Fruit fly (Drosophila melanogaster) whole organism, embryonic: ENCODE results near the gene Pkg21D.
A peak's percentile ranks its signal among the peaks of the same experiment; 100 is the strongest.

Source experiments
- CG10267 ChIP-seq: fragments of 200-800 bp; sonication (Bioruptor generic); optimal IDR thresholded peaks from 2 replicates; lab custom pipeline; 2018; ENCODE audit warnings: missing biosample characterization, mild to moderate bottlenecking, missing genetic modification characterization, moderate library complexity
- CG10959 ChIP-seq: fragments of 200-800 bp; sonication (Bioruptor generic); IDR thresholded peaks from 2 replicates; pipeline ENCODE4 v1.3.6; 2022; ENCODE audit warnings: missing biosample characterization, missing genetic modification characterization
- CG12744 ChIP-seq: fragments of 200-800 bp; sonication (Bioruptor generic); optimal IDR thresholded peaks from 2 replicates; lab custom pipeline; 2016; ENCODE audit warnings: missing biosample characterization, missing genetic modification characterization
- CG1832 ChIP-seq: fragments of 200-800 bp; sonication (Bioruptor generic); optimal IDR thresholded peaks from 2 replicates; lab custom pipeline; 2017; ENCODE audit warnings: missing biosample characterization, mild to moderate bottlenecking, missing genetic modification characterization, inconsistent platforms
- CG2129 ChIP-seq: fragments of 200-800 bp; sonication (Bioruptor generic); IDR thresholded peaks from 2 replicates; pipeline ENCODE4 v1.3.6; 2022; ENCODE audit warnings: missing biosample characterization, missing genetic modification characterization; ENCODE audit not compliant: partially characterized antibody
- CG2199 ChIP-seq: fragments of 200-800 bp; sonication (Bioruptor generic); IDR thresholded peaks from 3 replicates; pipeline ENCODE4 v1.3.6; 2022; ENCODE audit warnings: missing biosample characterization, missing genetic modification characterization
- CG2202 ChIP-seq: fragments of 200-800 bp; sonication (Bioruptor generic); optimal IDR thresholded peaks from 2 replicates; lab custom pipeline; 2018; ENCODE audit warnings: missing biosample characterization, mild to moderate bottlenecking, missing genetic modification characterization
- CG2712 ChIP-seq: fragments of 200-800 bp; optimal IDR thresholded peaks from 3 replicates; lab custom pipeline; 2019; ENCODE audit warnings: missing biosample characterization, mild to moderate bottlenecking, missing genetic modification characterization, moderate library complexity
- CG32767 ChIP-seq: fragments of 200-800 bp; sonication (Bioruptor generic); IDR thresholded peaks from 2 replicates; pipeline ENCODE4 v1.3.6; 2022; ENCODE audit warnings: missing biosample characterization, missing genetic modification characterization
- CG3281 ChIP-seq: fragments of 200-800 bp; sonication (Bioruptor generic); optimal IDR thresholded peaks from 3 replicates; lab custom pipeline; 2017; ENCODE audit warnings: missing biosample characterization, mild to moderate bottlenecking, missing genetic modification characterization
- CG34224 ChIP-seq: fragments of 200-800 bp; sonication (Bioruptor generic); IDR thresholded peaks from 3 replicates; pipeline ENCODE4 v1.3.6; 2022; ENCODE audit warnings: missing biosample characterization, missing genetic modification characterization; ENCODE audit not compliant: partially characterized antibody
- CG42726 ChIP-seq: fragments of 200-800 bp; sonication (Bioruptor generic); IDR thresholded peaks from 2 replicates; pipeline ENCODE4 v1.3.6; 2022; ENCODE audit warnings: missing biosample characterization, missing genetic modification characterization; ENCODE audit not compliant: partially characterized antibody
- CG4424 ChIP-seq: fragments of 200-800 bp; sonication (Bioruptor generic); optimal IDR thresholded peaks from 3 replicates; lab custom pipeline; 2016; ENCODE audit warnings: missing biosample characterization, missing genetic modification characterization
- CG6254 ChIP-seq: fragments of 200-800 bp; sonication (Bioruptor generic); optimal IDR thresholded peaks from 3 replicates; lab custom pipeline; 2017; ENCODE audit warnings: mild to moderate bottlenecking, missing biosample characterization, missing genetic modification reagents, missing genetic modification characterization
- CG6689 ChIP-seq: fragments of 200-800 bp; sonication (Bioruptor generic); IDR thresholded peaks from 2 replicates; pipeline ENCODE4 v1.3.6; 2022; ENCODE audit warnings: missing biosample characterization, missing genetic modification characterization
- CG8388 ChIP-seq: fragments of 200-800 bp; sonication (Bioruptor generic); optimal IDR thresholded peaks from 2 replicates; lab custom pipeline; 2019; ENCODE audit warnings: missing biosample characterization, mild to moderate bottlenecking, missing genetic modification characterization, moderate library complexity
- CG8765 ChIP-seq: fragments of 200-800 bp; sonication (Bioruptor generic); IDR thresholded peaks from 2 replicates; pipeline ENCODE4 v1.3.6; 2022; ENCODE audit warnings: missing biosample characterization, missing genetic modification characterization
- CG8924 ChIP-seq: fragments of 200-800 bp; optimal IDR thresholded peaks from 3 replicates; lab custom pipeline; 2019; ENCODE audit warnings: missing biosample characterization, mild to moderate bottlenecking, missing genetic modification characterization, moderate library complexity
- Deaf1 ChIP-seq: fragments of 200-800 bp; optimal IDR thresholded peaks from 3 replicates; lab custom pipeline; 2019; ENCODE audit warnings: missing biosample characterization, mild to moderate bottlenecking, missing genetic modification characterization, moderate library complexity
- Dek ChIP-seq: fragments of 200-800 bp; sonication (Bioruptor generic); optimal IDR thresholded peaks from 3 replicates; lab custom pipeline; 2019; ENCODE audit warnings: missing biosample characterization, mild to moderate bottlenecking, missing genetic modification characterization, moderate library complexity
- H2.0 ChIP-seq: fragments of 200-800 bp; sonication (Bioruptor generic); IDR thresholded peaks from 2 replicates; pipeline ENCODE4 v1.3.6; 2022; ENCODE audit warnings: missing biosample characterization, missing genetic modification characterization
- HLH54F ChIP-seq: fragments of 200-800 bp; sonication (Bioruptor generic); optimal IDR thresholded peaks from 3 replicates; lab custom pipeline; 2016; ENCODE audit warnings: missing biosample characterization, missing genetic modification characterization
- HLHmδ ChIP-seq: fragments of 200-800 bp; sonication (Bioruptor generic); optimal IDR thresholded peaks from 2 replicates; lab custom pipeline; 2018; ENCODE audit warnings: missing biosample characterization, mild to moderate bottlenecking, missing genetic modification characterization, moderate library complexity
- Hr51 ChIP-seq, 2 experiments: fragments of 200-800 bp; sonication (Bioruptor generic); optimal IDR thresholded peaks; 2 replicates in 1 of 2; 3 replicates in 1 of 2; lab custom pipeline; 2016 to 2018; ENCODE audit warnings: missing biosample characterization in 2 of 2, missing genetic modification characterization in 2 of 2, mild to moderate bottlenecking in 1 of 2, moderate library complexity in 1 of 2
- Lim3 ChIP-seq: fragments of 200-800 bp; sonication (Bioruptor generic); IDR thresholded peaks from 2 replicates; pipeline ENCODE4 v1.3.6; 2022; ENCODE audit warnings: missing biosample characterization, missing genetic modification characterization
- Med ChIP-seq: fragments of 200-800 bp; sonication (Bioruptor generic); peaks from one replicate; lab custom pipeline; 2016; ENCODE audit warnings: missing biosample characterization, missing genetic modification characterization, mild to moderate bottlenecking, inconsistent platforms, moderate library complexity
- Meics ChIP-seq: fragments of 200-800 bp; sonication (Bioruptor generic); optimal IDR thresholded peaks from 2 replicates; lab custom pipeline; 2017; ENCODE audit warnings: missing biosample characterization, mild to moderate bottlenecking, missing genetic modification characterization
- NC2β ChIP-seq: fragments of 200-800 bp; sonication (Bioruptor generic); optimal IDR thresholded peaks from 2 replicates; lab custom pipeline; 2016; ENCODE audit warnings: missing biosample characterization, missing genetic modification characterization
- NFAT ChIP-seq: fragments of 200-800 bp; sonication (Bioruptor generic); IDR thresholded peaks from 2 replicates; pipeline ENCODE4 v1.3.6; 2022; ENCODE audit warnings: missing biosample characterization, missing genetic modification characterization
- Taf1 ChIP-seq: fragments of 200-800 bp; sonication (Bioruptor generic); IDR thresholded peaks from 2 replicates; pipeline ENCODE4 v1.3.6; 2022; ENCODE audit warnings: missing biosample characterization, missing genetic modification characterization
- Trl ChIP-seq, 3 experiments: fragments of >200 bp in 2 of 3; fragments of 200-800 bp in 1 of 3; sonication (Bioruptor generic) in 1 of 3; optimal IDR thresholded peaks; 2 replicates in 1 of 3; 3 replicates in 2 of 3; lab custom pipeline; 2016 to 2017; ENCODE audit warnings: missing biosample characterization in 1 of 3, missing genetic modification characterization in 1 of 3
- chinmo ChIP-seq: fragments of 200-800 bp; sonication (Bioruptor generic); IDR thresholded peaks from 4 replicates; pipeline ENCODE4 v1.3.6; 2022; ENCODE audit warnings: missing biosample characterization, missing genetic modification characterization; ENCODE audit not compliant: partially characterized antibody
- chn ChIP-seq: fragments of 200-800 bp; sonication (Bioruptor generic); optimal IDR thresholded peaks from 2 replicates; lab custom pipeline; 2016; ENCODE audit warnings: missing biosample characterization, missing genetic modification characterization
- ewg ChIP-seq: fragments of 200-800 bp; sonication (Bioruptor generic); optimal IDR thresholded peaks from 3 replicates; lab custom pipeline; 2017; ENCODE audit warnings: mild to moderate bottlenecking, missing biosample characterization, missing genetic modification reagents, missing genetic modification characterization
- hbn ChIP-seq: fragments of 200-800 bp; sonication (Bioruptor generic); IDR thresholded peaks from 2 replicates; pipeline ENCODE4 v1.3.6; 2022; ENCODE audit warnings: missing biosample characterization, missing genetic modification characterization; ENCODE audit not compliant: partially characterized antibody
- kay ChIP-seq: fragments of 200-800 bp; sonication (Bioruptor generic); optimal IDR thresholded peaks from 2 replicates; lab custom pipeline; 2016; ENCODE audit warnings: missing biosample characterization, missing genetic modification characterization
- ken ChIP-seq: fragments of 200-800 bp; sonication (Bioruptor generic); IDR thresholded peaks from 3 replicates; pipeline ENCODE4 v1.3.6; 2022; ENCODE audit warnings: missing biosample characterization, missing genetic modification characterization
- org-1 ChIP-seq: fragments of 200-800 bp; sonication (Bioruptor generic); optimal IDR thresholded peaks from 2 replicates; lab custom pipeline; 2017; ENCODE audit warnings: missing biosample characterization, missing genetic modification characterization
- pros ChIP-seq: fragments of 200-800 bp; sonication (Bioruptor generic); optimal IDR thresholded peaks from 3 replicates; lab custom pipeline; 2019; ENCODE audit warnings: missing biosample characterization, mild to moderate bottlenecking, missing genetic modification characterization, moderate library complexity
- sens ChIP-seq: fragments of 200-800 bp; sonication (Bioruptor generic); peaks from one replicate; lab custom pipeline; 2016; ENCODE audit warnings: missing biosample characterization, missing genetic modification characterization
- seq ChIP-seq: fragments of 200-800 bp; sonication (Bioruptor generic); IDR thresholded peaks from 2 replicates; pipeline ENCODE4 v1.3.6; 2022; ENCODE audit warnings: missing biosample characterization, missing genetic modification characterization
- shn ChIP-seq: fragments of 200-800 bp; sonication (Bioruptor generic); optimal IDR thresholded peaks from 3 replicates; lab custom pipeline; 2016; ENCODE audit warnings: missing biosample characterization, missing genetic modification characterization
- stc ChIP-seq: fragments of 200-800 bp; sonication (Bioruptor generic); IDR thresholded peaks from 2 replicates; pipeline ENCODE4 v1.3.6; 2022; ENCODE audit warnings: missing biosample characterization, missing genetic modification characterization
- sug ChIP-seq: fragments of 200-800 bp; optimal IDR thresholded peaks from 2 replicates; lab custom pipeline; 2019; ENCODE audit warnings: missing biosample characterization, mild to moderate bottlenecking, missing genetic modification characterization, moderate library complexity
- toy ChIP-seq: fragments of 200-800 bp; sonication (Bioruptor generic); IDR thresholded peaks from 2 replicates; pipeline ENCODE4 v1.3.6; 2022; ENCODE audit warnings: missing biosample characterization, missing genetic modification characterization
- twi ChIP-seq: fragments of 200-800 bp; optimal IDR thresholded peaks from 2 replicates; lab custom pipeline; 2019; ENCODE audit warnings: missing biosample characterization, mild to moderate bottlenecking, missing genetic modification characterization, moderate library complexity
- yki ChIP-seq: fragments of >200 bp; optimal IDR thresholded peaks from 3 replicates; lab custom pipeline; 2018
- zf30C ChIP-seq: fragments of 200-800 bp; sonication (Bioruptor generic); optimal IDR thresholded peaks from 3 replicates; lab custom pipeline; 2018; ENCODE audit warnings: missing biosample characterization, mild to moderate bottlenecking, missing genetic modification characterization
- zfh2 ChIP-seq: fragments of 200-800 bp; sonication (Bioruptor generic); optimal IDR thresholded peaks from 2 replicates; lab custom pipeline; 2016; ENCODE audit warnings: missing biosample characterization, missing genetic modification characterization

Gene Pkg21D

DNA sequence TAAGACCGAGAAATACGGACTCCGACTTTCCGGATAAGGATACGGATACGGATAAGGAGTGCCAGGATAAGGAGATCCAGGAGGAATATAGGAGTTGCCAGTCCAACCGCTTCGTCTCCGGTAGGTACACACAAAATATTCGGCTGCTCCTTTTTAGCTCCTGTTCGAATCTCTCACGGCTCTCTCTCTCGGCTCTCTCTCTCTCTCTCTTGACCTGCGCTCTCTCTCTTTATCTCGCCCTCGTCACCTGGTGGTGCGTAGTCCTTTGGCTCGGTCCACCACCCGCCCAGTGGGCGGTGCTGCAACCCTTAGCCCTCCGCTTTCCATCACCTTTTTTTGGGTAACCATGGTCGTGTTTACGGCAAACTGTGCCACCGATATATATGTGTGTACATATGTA, 35.8 kb upstream of the Pkg21D start:
- TF ChIP-seq sens (GFP tag; lab: Kevin White, UChicago) (peak; percentile 79), chn (peak; percentile 28), pros (GFP tag; lab: Kevin White, UChicago) (peak; percentile 78), Trl (optimal IDR thresholded peaks at IDR 0.05; lab: Kevin White, UChicago) (peak; percentile 91 to 97), Trl (GFP tag; optimal IDR thresholded peaks at IDR 0.05; lab: Kevin White, UChicago) (peak; percentile 18), Deaf1 (peak; percentile 4), yki (lab: Kevin White, UChicago) (peak; percentile 94), Med (peak; percentile 6), seq (peak; percentile 71), ewg (GFP tag; lab: Kevin White, UChicago) (peak; percentile 72), NC2β (GFP tag; lab: Kevin White, UChicago) (no peak), CG2199 (GFP tag; lab: Robert Waterston, UW) (0 out of 3 replicates have a peak, but pooled peaks have one; percentile 70), CG32767 (GFP tag; lab: Robert Waterston, UW) (peak; percentile 59; the same call in 1 of the 2 replicates), zf30C (GFP tag; lab: Kevin White, UChicago) (peak; percentile 80), CG4424 (GFP tag; lab: Kevin White, UChicago) (no peak), CG34224 (no peak), CG8388 (GFP tag; lab: Kevin White, UChicago) (no peak), CG1832 (GFP tag; lab: Kevin White, UChicago) (peak; percentile 18), chinmo (GFP tag; lab: Robert Waterston, UW) (no peak)

DNA sequence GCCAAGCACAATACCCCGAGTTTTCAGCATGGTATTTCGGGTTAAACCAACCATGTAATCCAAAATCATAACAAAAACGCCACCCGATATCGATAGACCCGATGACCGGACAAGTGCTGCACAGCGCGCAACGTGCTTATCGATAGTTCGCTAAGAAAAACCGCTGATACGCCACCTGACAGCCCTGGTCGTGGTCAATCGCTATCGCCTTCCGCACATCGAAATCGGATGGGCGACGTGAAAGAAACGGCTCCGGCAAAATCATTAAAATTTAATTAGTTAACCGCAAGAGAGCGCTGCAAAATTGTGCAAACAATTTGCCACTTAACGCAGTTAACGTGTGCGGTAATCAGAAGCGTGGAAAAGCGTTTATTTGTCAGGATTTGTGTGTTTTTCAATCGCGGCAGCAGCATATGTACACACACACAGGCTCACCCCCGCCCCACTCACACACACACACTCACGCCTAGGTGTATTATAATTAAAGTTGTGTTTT, 35.2 kb upstream of the Pkg21D start, which contains the start of the genes CG3862 and dock:
Gene CG3862 (minus strand): TSS at position 94 of the 496 bp plus-strand sequence.
Gene dock (plus strand): TSS at position 202 of the 496 bp plus-strand sequence.
- TF ChIP-seq Taf1 (GFP tag; lab: Robert Waterston, UW) (no peak), hbn (GFP tag; lab: Robert Waterston, UW) (peak; percentile 90), CG6254 (GFP tag; lab: Kevin White, UChicago) (no peak), Lim3 (GFP tag; lab: Robert Waterston, UW) (no peak), CG2129 (GFP tag; lab: Robert Waterston, UW) (peak; percentile 71), CG6689 (GFP tag; lab: Robert Waterston, UW) (no peak), CG8924 (tag; lab: Kevin White, UChicago) (peak; percentile 64), ken (GFP tag; lab: Robert Waterston, UW) (0 out of 3 replicates have a peak, but pooled peaks have one; percentile 20), toy (GFP tag; lab: Robert Waterston, UW) (no peak), HLH54F (GFP tag; lab: Kevin White, UChicago) (peak; percentile 56), Meics (peak; percentile 50), HLHmδ (GFP tag; lab: Kevin White, UChicago) (peak; percentile 54), CG2712 (tag; lab: Kevin White, UChicago) (peak; percentile 45), CG8765 (GFP tag; lab: Robert Waterston, UW) (0 out of 2 replicates have a peak, but pooled peaks have one; percentile 41), CG10267 (tag; lab: Kevin White, UChicago) (peak; percentile 91), CG12744 (GFP tag; lab: Kevin White, UChicago) (no peak), shn (GFP tag; lab: Kevin White, UChicago) (peak; percentile 19), stc (GFP tag; lab: Robert Waterston, UW) (no peak), Hr51 (GFP tag; optimal IDR thresholded peaks at IDR 0.05; lab: Kevin White, UChicago) (peak; percentile 8 to 27), twi (tag; lab: Kevin White, UChicago) (no peak), zfh2 (GFP tag; lab: Kevin White, UChicago) (peak; percentile 77), sug (tag; lab: Kevin White, UChicago) (peak; percentile 56), CG42726 (GFP tag; lab: Robert Waterston, UW) (peak; percentile 95), CG2202 (tag; lab: Kevin White, UChicago) (peak; percentile 38), kay (peak; percentile 46), org-1 (GFP tag; lab: Kevin White, UChicago) (peak; percentile 0), H2.0 (GFP tag; lab: Robert Waterston, UW) (no peak; the same call in 1 of the 2 replicates), Dek (tag; lab: Kevin White, UChicago) (peak; percentile 36), NFAT (peak; percentile 79; the same call in 1 of the 2 replicates), CG10959 (GFP tag; lab: Robert Waterston, UW) (no peak), CG3281 (GFP tag; lab: Kevin White, UChicago) (peak; percentile 54), chn (peak; percentile 62), pros (GFP tag; lab: Kevin White, UChicago) (no peak)
